Fruit fly (Drosophila melanogaster) whole organism: ENCODE results near the gene mor.

Experiments
- CG8478 ChIP-seq: fragments of >200 bp; optimal IDR thresholded peaks from 2 replicates; lab custom pipeline; 2018; ENCODE audit warnings: inconsistent platforms
- Dll ChIP-seq: fragments of >200 bp; optimal IDR thresholded peaks from 2 replicates; lab custom pipeline; 2017
- EcR ChIP-seq, 2 experiments: fragments of >200 bp; optimal IDR thresholded peaks; 2 replicates each; lab custom pipeline; 2017; ENCODE audit warnings: missing biosample characterization in 2 of 2, missing genetic modification characterization in 2 of 2, missing genetic modification reagents in 2 of 2
- pan ChIP-seq: fragments of >200 bp; optimal IDR thresholded peaks from 2 replicates; lab custom pipeline; 2017
- psq ChIP-seq: fragments of >200 bp; optimal IDR thresholded peaks from 2 replicates; lab custom pipeline; 2017
- usp ChIP-seq: fragments of >200 bp; optimal IDR thresholded peaks from 2 replicates; lab custom pipeline; 2017; ENCODE audit warnings: missing biosample characterization, missing genetic modification characterization, mixed read lengths

The mor gene

dm6 chr3R:16004015-16004414 lies 31.3 kb upstream of the mor start:
- no peak for TF ChIP-seq psq (lab: Kevin White, UChicago)
- TF ChIP-seq CG8478 (lab: Kevin White, UChicago): no peak
- TF ChIP-seq EcR (GFP tag; optimal IDR thresholded peaks at IDR 0.05; lab: Kevin White, UChicago): no peak
- TF ChIP-seq Dll (lab: Kevin White, UChicago): no peak
- no peak for TF ChIP-seq usp (GFP tag; lab: Kevin White, UChicago)
- no peak for TF ChIP-seq pan (lab: Kevin White, UChicago)

- TF ChIP-seq psq (lab: Kevin White, UChicago) (no peak), usp (GFP tag; lab: Kevin White, UChicago) (no peak), CG8478 (lab: Kevin White, UChicago) (no peak), Dll (lab: Kevin White, UChicago) (no peak), EcR (GFP tag; optimal IDR thresholded peaks at IDR 0.05; lab: Kevin White, UChicago) (no peak), pan (lab: Kevin White, UChicago) (no peak)
These were observed 26.4 kb upstream of the mor start for dm6 chr3R:15998972-15999721.

dm6 chr3R:15994573-15994869 lies 21.8 kb upstream of the mor start:
- no peak for TF ChIP-seq CG8478 (lab: Kevin White, UChicago)
- TF ChIP-seq EcR (GFP tag; optimal IDR thresholded peaks at IDR 0.05; lab: Kevin White, UChicago): no peak
- TF ChIP-seq usp (GFP tag; lab: Kevin White, UChicago): no peak
- no peak for TF ChIP-seq pan (lab: Kevin White, UChicago)
- no peak for TF ChIP-seq Dll (lab: Kevin White, UChicago)
- TF ChIP-seq psq (lab: Kevin White, UChicago): no peak

- TF ChIP-seq psq (lab: Kevin White, UChicago) (no peak), EcR (GFP tag; optimal IDR thresholded peaks at IDR 0.05; lab: Kevin White, UChicago) (no peak), CG8478 (lab: Kevin White, UChicago) (no peak), pan (lab: Kevin White, UChicago) (no peak), usp (GFP tag; lab: Kevin White, UChicago) (no peak), Dll (lab: Kevin White, UChicago) (no peak)
These were observed 21.3 kb upstream of the mor start for dm6 chr3R:15993815-15994572.

- no peak for TF ChIP-seq psq (lab: Kevin White, UChicago)
- no peak for TF ChIP-seq EcR (GFP tag; optimal IDR thresholded peaks at IDR 0.05; lab: Kevin White, UChicago)
- TF ChIP-seq usp (GFP tag; lab: Kevin White, UChicago): no peak
- no peak for TF ChIP-seq pan (lab: Kevin White, UChicago)
- TF ChIP-seq CG8478 (lab: Kevin White, UChicago): no peak
- TF ChIP-seq Dll (lab: Kevin White, UChicago): no peak
These were observed 20.6 kb upstream of the mor start for dm6 chr3R:15993139-15993804.

dm6 chr3R:15991593-15991992 lies 18.9 kb upstream of the mor start:
- TF ChIP-seq pan (lab: Kevin White, UChicago): no peak

dm6 chr3R:15989217-15989921 lies 16.7 kb upstream of the mor start:
- TF ChIP-seq usp (GFP tag; lab: Kevin White, UChicago) (no peak), psq (lab: Kevin White, UChicago) (no peak), CG8478 (lab: Kevin White, UChicago) (no peak)

- TF ChIP-seq psq (lab: Kevin White, UChicago): no peak
- TF ChIP-seq CG8478 (lab: Kevin White, UChicago): no peak
- no peak for TF ChIP-seq EcR (GFP tag; optimal IDR thresholded peaks at IDR 0.05; lab: Kevin White, UChicago)
- no peak for TF ChIP-seq pan (lab: Kevin White, UChicago)
- TF ChIP-seq usp (GFP tag; lab: Kevin White, UChicago): no peak
- no peak for TF ChIP-seq Dll (lab: Kevin White, UChicago)
These were observed 15.6 kb upstream of the mor start for dm6 chr3R:15988353-15988752.

- no peak for TF ChIP-seq CG8478 (lab: Kevin White, UChicago)
- TF ChIP-seq pan (lab: Kevin White, UChicago): no peak
- TF ChIP-seq psq (lab: Kevin White, UChicago): no peak
- TF ChIP-seq usp (GFP tag; lab: Kevin White, UChicago): no peak
- no peak for TF ChIP-seq Dll (lab: Kevin White, UChicago)
- TF ChIP-seq EcR (GFP tag; optimal IDR thresholded peaks at IDR 0.05; lab: Kevin White, UChicago): no peak
These were observed 14.4 kb upstream of the mor start for dm6 chr3R:15987064-15987649.

- TF ChIP-seq pan (lab: Kevin White, UChicago): no peak
- TF ChIP-seq EcR (GFP tag; optimal IDR thresholded peaks at IDR 0.05; lab: Kevin White, UChicago): no peak
- TF ChIP-seq psq (lab: Kevin White, UChicago): no peak
- no peak for TF ChIP-seq CG8478 (lab: Kevin White, UChicago)
- no peak for TF ChIP-seq usp (GFP tag; lab: Kevin White, UChicago)
- TF ChIP-seq Dll (lab: Kevin White, UChicago): no peak
These were observed 13.1 kb upstream of the mor start, which contains the start of gene srp for dm6 chr3R:15985762-15986214. TSS of gene srp (plus strand) at chr3R:15986152.
